Worm (Caenorhabditis elegans): Measurements from ENCODE around the gene srsx-32.

The srsx-32 gene

ce11 chrV:7015872-7016271, 1.3 kb upstream of the srsx-32 start, which contains the start of gene C33G8.13:
Gene C33G8.13 (minus strand): TSS chrV:7015972.
- TF ChIP-seq klf-2 (GFP tag; conservative IDR thresholded peaks at IDR 0.05): no peak
- TF ChIP-seq ztf-23 (GFP tag; IDR thresholded peaks at IDR 0.05): no peak
- TF ChIP-seq T22C8.4 (GFP tag; IDR thresholded peaks at IDR 0.05): no peak
- no peak for TF ChIP-seq med-1 (GFP tag; optimal IDR thresholded peaks at IDR 0.05; ENCODE audit: insufficient read depth)
- TF ChIP-seq cog-1 (tag; optimal IDR thresholded peaks at IDR 0.05): no peak
- TF ChIP-seq tab-1 (GFP tag; IDR thresholded peaks at IDR 0.05): no peak
- no peak for TF ChIP-seq ref-1 (GFP tag; conservative IDR thresholded peaks at IDR 0.05)
- TF ChIP-seq ztf-29 (GFP tag; IDR thresholded peaks at IDR 0.05): no peak

DNA sequence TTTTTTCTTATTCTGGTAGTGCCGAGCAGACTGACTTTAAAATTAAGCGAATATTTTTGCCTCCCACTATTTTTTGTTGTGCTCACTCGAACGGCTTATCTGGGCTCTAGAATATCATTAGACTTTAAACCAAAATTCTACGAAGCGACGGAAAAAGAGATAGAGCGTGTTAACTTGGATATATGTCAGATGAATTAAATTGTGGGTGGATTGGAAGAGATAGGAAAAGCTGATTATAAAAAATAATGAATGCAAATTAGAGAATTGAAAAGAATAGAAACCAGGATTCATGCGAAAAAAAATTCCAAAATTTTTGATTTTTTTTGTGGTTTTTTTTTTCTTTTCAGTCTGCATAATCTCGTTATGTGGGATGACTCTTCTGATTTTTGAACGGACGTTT, 4.6 kb downstream of the srsx-32 start, which contains the start of gene F20A1.4:
TSS of gene F20A1.4 (minus strand) at position 101 of the 400 bp plus-strand sequence.
- no peak for TF ChIP-seq flt-1 (GFP tag; IDR thresholded peaks at IDR 0.05)
- TF ChIP-seq ztf-23 (GFP tag; IDR thresholded peaks at IDR 0.05): no peak
- TF ChIP-seq klf-2 (GFP tag; conservative IDR thresholded peaks at IDR 0.05): no peak
- TF ChIP-seq med-1 (GFP tag; optimal IDR thresholded peaks at IDR 0.05; ENCODE audit: insufficient read depth): no peak
- no peak for TF ChIP-seq cog-1 (tag; optimal IDR thresholded peaks at IDR 0.05)
- no peak for TF ChIP-seq tab-1 (GFP tag; IDR thresholded peaks at IDR 0.05)
- no peak for TF ChIP-seq T22C8.4 (GFP tag; IDR thresholded peaks at IDR 0.05)
- no peak for TF ChIP-seq ref-1 (GFP tag; conservative IDR thresholded peaks at IDR 0.05)
- TF ChIP-seq ztf-29 (GFP tag; IDR thresholded peaks at IDR 0.05): no peak

DNA sequence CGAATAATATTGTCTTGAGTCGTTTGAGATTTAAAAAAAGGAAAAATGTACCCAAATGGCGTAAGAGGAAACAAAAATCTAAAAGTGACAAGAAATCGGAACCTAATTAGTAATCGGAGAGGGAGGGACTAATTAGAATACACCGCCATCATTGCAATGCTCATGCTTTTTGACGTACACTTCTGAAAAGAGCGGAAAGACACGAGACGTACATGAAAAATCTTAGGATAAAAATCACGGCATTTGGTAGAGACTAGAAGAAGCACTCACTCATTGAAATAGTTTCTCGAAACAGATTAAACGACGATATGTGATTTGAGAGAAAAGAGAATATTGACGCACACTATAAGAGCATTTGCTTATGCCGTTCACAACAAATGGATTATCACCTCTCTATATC, 5.8 kb downstream of the srsx-32 start:
- TF ChIP-seq flt-1 (GFP tag; IDR thresholded peaks at IDR 0.05) (no peak), T22C8.4 (GFP tag; IDR thresholded peaks at IDR 0.05) (no peak), tab-1 (GFP tag; IDR thresholded peaks at IDR 0.05) (no peak), klf-2 (GFP tag; conservative IDR thresholded peaks at IDR 0.05) (no peak), cog-1 (tag; optimal IDR thresholded peaks at IDR 0.05) (no peak), med-1 (GFP tag; optimal IDR thresholded peaks at IDR 0.05; ENCODE audit: insufficient read depth) (no peak), ztf-23 (GFP tag; IDR thresholded peaks at IDR 0.05) (no peak), ref-1 (GFP tag; conservative IDR thresholded peaks at IDR 0.05) (no peak), ztf-29 (GFP tag; IDR thresholded peaks at IDR 0.05) (no peak)

DNA sequence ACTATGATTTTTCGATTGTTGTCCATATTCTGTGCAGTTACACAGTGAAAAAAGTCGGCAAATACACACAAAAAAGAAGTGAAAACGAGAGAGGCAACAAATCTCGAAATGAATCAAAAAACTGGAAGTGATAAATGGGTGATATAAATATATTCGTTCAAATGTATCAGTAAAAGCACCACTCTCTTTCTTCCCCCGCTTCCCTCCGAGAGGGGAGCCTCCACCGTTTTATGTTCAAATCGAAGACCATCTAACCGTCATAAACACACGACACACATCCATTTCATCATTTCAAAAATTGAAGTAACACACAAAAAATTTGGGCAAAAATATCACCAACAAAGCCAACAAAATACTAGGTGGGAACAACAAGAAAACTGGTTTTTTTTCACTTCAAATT, 9.9 kb downstream of the srsx-32 start, which contains the start of gene F20A1.6:
TSS of gene F20A1.6 (minus strand) at position 101 of the 400 bp plus-strand sequence.
- TF ChIP-seq klf-2 (GFP tag; conservative IDR thresholded peaks at IDR 0.05) (no peak), T22C8.4 (GFP tag; IDR thresholded peaks at IDR 0.05) (no peak), tab-1 (GFP tag; IDR thresholded peaks at IDR 0.05) (no peak), ztf-29 (GFP tag; IDR thresholded peaks at IDR 0.05) (no peak), med-1 (GFP tag; optimal IDR thresholded peaks at IDR 0.05; ENCODE audit: insufficient read depth) (no peak), ztf-23 (GFP tag; IDR thresholded peaks at IDR 0.05) (no peak), ref-1 (GFP tag; conservative IDR thresholded peaks at IDR 0.05) (no peak), flt-1 (GFP tag; IDR thresholded peaks at IDR 0.05) (no peak), cog-1 (tag; optimal IDR thresholded peaks at IDR 0.05) (no peak)

DNA sequence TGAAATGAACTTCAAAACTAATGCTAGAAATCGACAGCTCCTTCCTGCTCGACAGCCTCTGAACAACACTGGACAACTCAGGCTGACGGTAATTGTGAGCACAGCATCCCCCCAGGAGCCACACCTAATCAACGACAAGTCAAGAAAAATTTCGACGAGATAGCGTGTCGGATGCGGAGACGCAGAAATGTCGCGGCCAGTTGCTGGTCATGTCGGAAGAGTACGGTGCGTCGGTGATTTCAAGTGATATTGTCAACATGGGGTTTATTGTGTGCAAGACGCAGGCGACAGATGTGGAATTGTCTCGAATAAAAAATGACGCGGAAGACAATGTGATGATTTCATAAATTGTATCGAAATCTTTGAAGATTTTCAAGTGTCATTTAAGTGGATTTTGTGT, 19.3 kb downstream of the srsx-32 start, which contains the start of gene twk-11:
TSS of gene twk-11 (minus strand) at position 101 of the 400 bp plus-strand sequence.
- no peak for TF ChIP-seq T22C8.4 (GFP tag; IDR thresholded peaks at IDR 0.05)
- TF ChIP-seq ztf-23 (GFP tag; IDR thresholded peaks at IDR 0.05): no peak
- TF ChIP-seq ztf-29 (GFP tag; IDR thresholded peaks at IDR 0.05): no peak
- TF ChIP-seq flt-1 (GFP tag; IDR thresholded peaks at IDR 0.05): no peak
- TF ChIP-seq klf-2 (GFP tag; conservative IDR thresholded peaks at IDR 0.05): no peak
- TF ChIP-seq med-1 (GFP tag; optimal IDR thresholded peaks at IDR 0.05; ENCODE audit: insufficient read depth): no peak
- TF ChIP-seq tab-1 (GFP tag; IDR thresholded peaks at IDR 0.05): no peak

DNA sequence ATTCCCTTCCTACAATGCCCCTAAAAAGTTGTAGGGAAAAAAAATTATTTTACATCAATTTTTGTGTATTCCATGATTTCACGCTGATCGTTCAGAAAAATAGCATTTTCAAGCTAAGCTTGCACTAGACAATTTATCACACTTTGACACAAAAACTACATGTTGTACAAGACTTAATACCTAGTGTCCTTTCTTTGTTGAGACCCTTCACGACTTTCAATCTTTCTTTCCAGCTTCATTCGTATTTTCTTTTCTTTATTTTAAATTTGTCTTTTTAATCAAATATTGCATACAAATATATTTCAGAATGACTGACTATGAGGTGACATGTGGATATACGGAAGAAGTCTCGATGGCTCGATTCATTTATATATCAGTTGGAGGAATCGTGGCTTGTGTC, 28.8 kb downstream of the srsx-32 start, which contains the start of gene F20A1.2:
TSS of gene F20A1.2 (plus strand) at position 301 of the 400 bp plus-strand sequence.
- TF ChIP-seq ztf-23 (GFP tag; IDR thresholded peaks at IDR 0.05) (no peak), tab-1 (GFP tag; IDR thresholded peaks at IDR 0.05) (no peak), flt-1 (GFP tag; IDR thresholded peaks at IDR 0.05) (no peak)

DNA sequence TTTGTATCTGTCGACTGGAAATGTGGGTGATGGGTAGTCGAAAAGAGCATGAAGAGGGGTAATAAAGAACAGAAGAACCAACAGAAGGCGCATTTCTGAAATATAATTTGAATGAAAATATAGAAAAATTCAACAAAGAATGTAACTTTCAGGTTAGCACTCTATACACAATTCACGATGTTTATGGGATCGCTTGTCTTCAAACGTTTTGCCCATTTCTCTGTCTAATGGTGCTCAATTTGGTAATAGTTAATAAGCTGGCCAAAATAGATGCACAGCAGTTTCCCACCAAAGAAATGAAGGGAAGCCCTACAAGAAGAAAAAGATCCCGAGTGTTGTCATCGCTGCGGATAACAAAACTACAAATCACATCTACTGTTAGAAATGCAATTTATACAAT, 30.4 kb downstream of the srsx-32 start, which contains the start of gene F20A1.8:
TSS of gene F20A1.8 (minus strand) at position 101 of the 400 bp plus-strand sequence.
- TF ChIP-seq flt-1 (GFP tag; IDR thresholded peaks at IDR 0.05) (no peak), ref-1 (GFP tag; conservative IDR thresholded peaks at IDR 0.05) (no peak), tab-1 (GFP tag; IDR thresholded peaks at IDR 0.05) (no peak), ztf-23 (GFP tag; IDR thresholded peaks at IDR 0.05) (no peak), klf-2 (GFP tag; conservative IDR thresholded peaks at IDR 0.05) (no peak)

- TF ChIP-seq ref-1 (GFP tag; conservative IDR thresholded peaks at IDR 0.05) (no peak), med-1 (GFP tag; optimal IDR thresholded peaks at IDR 0.05; ENCODE audit: insufficient read depth) (no peak), cog-1 (tag; optimal IDR thresholded peaks at IDR 0.05) (no peak), T22C8.4 (GFP tag; IDR thresholded peaks at IDR 0.05) (no peak), flt-1 (GFP tag; IDR thresholded peaks at IDR 0.05) (no peak), tab-1 (GFP tag; IDR thresholded peaks at IDR 0.05) (no peak), ztf-29 (GFP tag; IDR thresholded peaks at IDR 0.05) (no peak), klf-2 (GFP tag; conservative IDR thresholded peaks at IDR 0.05) (no peak), ztf-23 (GFP tag; IDR thresholded peaks at IDR 0.05) (no peak)
Measured at ce11 chrV:7050153-7050552, 33.0 kb downstream of the srsx-32 start.

ce11 chrV:7051133-7051765, 34.1 kb downstream of the srsx-32 start, which contains the start of the genes tofu-2 and spig-1:
Gene tofu-2 (minus strand): TSS chrV:7051248.
Gene spig-1 (plus strand): TSS chrV:7051715.
- TF ChIP-seq flt-1 (GFP tag; IDR thresholded peaks at IDR 0.05) (no peak), klf-2 (GFP tag; conservative IDR thresholded peaks at IDR 0.05) (no peak), ztf-29 (GFP tag; IDR thresholded peaks at IDR 0.05) (no peak), ref-1 (GFP tag; conservative IDR thresholded peaks at IDR 0.05) (no peak), T22C8.4 (GFP tag; IDR thresholded peaks at IDR 0.05) (no peak), tab-1 (GFP tag; IDR thresholded peaks at IDR 0.05) (no peak), cog-1 (tag; optimal IDR thresholded peaks at IDR 0.05) (no peak), ztf-23 (GFP tag; IDR thresholded peaks at IDR 0.05) (no peak)

DNA sequence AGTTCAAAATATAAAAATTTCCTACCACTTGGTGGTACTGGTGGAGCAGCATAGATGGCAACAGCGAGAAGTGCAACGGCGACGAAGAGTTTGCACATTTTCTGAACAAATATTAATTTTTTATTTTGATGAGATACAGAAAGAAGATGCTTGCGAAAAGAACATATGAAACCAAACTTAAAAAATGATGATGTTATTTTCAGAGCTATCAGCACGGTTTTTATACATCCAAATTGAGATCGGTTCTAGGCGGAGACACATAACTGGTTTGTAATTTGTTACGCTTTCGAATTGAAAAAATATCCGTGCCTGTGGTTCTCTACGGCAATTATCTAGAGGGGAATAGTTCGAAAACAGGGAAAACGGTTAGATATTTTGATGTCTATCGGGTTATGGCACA, 35.9 kb downstream of the srsx-32 start, which contains the start of gene txt-17:
TSS of gene txt-17 (minus strand) at position 101 of the 400 bp plus-strand sequence.
- TF ChIP-seq cog-1 (tag; optimal IDR thresholded peaks at IDR 0.05): no peak
- no peak for TF ChIP-seq klf-2 (GFP tag; conservative IDR thresholded peaks at IDR 0.05)
- TF ChIP-seq ztf-23 (GFP tag; IDR thresholded peaks at IDR 0.05): no peak

Measured in whole organism, midembryonic.